Fruit fly (Drosophila melanogaster) whole organism, embryonic: ENCODE results near the gene CG31855.

ENCODE experiments used
- Adf1 ChIP-seq: fragments of 200-800 bp; sonication (Bioruptor generic); IDR thresholded peaks from 2 replicates; pipeline ENCODE4 v1.3.6; 2022; ENCODE audit warnings: missing biosample characterization, missing genetic modification characterization
- CG10366 ChIP-seq: fragments of 200-800 bp; sonication (Bioruptor generic); IDR thresholded peaks from 2 replicates; pipeline ENCODE4 v1.3.6; 2022; ENCODE audit warnings: missing biosample characterization, missing genetic modification characterization
- CG11504 ChIP-seq: fragments of 200-800 bp; sonication (Bioruptor generic); optimal IDR thresholded peaks from 3 replicates; lab custom pipeline; 2019; ENCODE audit warnings: missing biosample characterization, mild to moderate bottlenecking, missing genetic modification characterization, moderate library complexity
- CG12391 ChIP-seq: fragments of 200-800 bp; sonication (Bioruptor generic); optimal IDR thresholded peaks from 3 replicates; lab custom pipeline; 2018; ENCODE audit warnings: missing biosample characterization, mild to moderate bottlenecking, missing genetic modification characterization, moderate library complexity
- CG12744 ChIP-seq: fragments of 200-800 bp; sonication (Bioruptor generic); optimal IDR thresholded peaks from 2 replicates; lab custom pipeline; 2016; ENCODE audit warnings: missing biosample characterization, missing genetic modification characterization
- CG13296 ChIP-seq: fragments of 200-800 bp; sonication (Bioruptor generic); optimal IDR thresholded peaks from 3 replicates; lab custom pipeline; 2018; ENCODE audit warnings: missing biosample characterization, mild to moderate bottlenecking, missing genetic modification characterization
- CG13424 ChIP-seq: fragments of 200-800 bp; sonication (Bioruptor generic); optimal IDR thresholded peaks from 2 replicates; lab custom pipeline; 2019; ENCODE audit warnings: missing biosample characterization, mild to moderate bottlenecking, missing genetic modification characterization, moderate library complexity
- CG13894 ChIP-seq: fragments of 200-800 bp; sonication (Bioruptor generic); optimal IDR thresholded peaks from 3 replicates; lab custom pipeline; 2018; ENCODE audit warnings: missing biosample characterization, mild to moderate bottlenecking, missing genetic modification characterization, moderate library complexity
- CG15479 ChIP-seq: fragments of 200-800 bp; sonication (Bioruptor generic); optimal IDR thresholded peaks from 3 replicates; lab custom pipeline; 2019; ENCODE audit warnings: missing biosample characterization, mild to moderate bottlenecking, missing genetic modification characterization, moderate library complexity
- CG1602 ChIP-seq: fragments of 200-800 bp; sonication (Bioruptor generic); optimal IDR thresholded peaks from 3 replicates; lab custom pipeline; 2016; ENCODE audit warnings: missing biosample characterization, missing genetic modification characterization
- CG17829 ChIP-seq: fragments of 200-800 bp; optimal IDR thresholded peaks from 2 replicates; lab custom pipeline; 2019; ENCODE audit warnings: missing biosample characterization, mild to moderate bottlenecking, missing genetic modification characterization, moderate library complexity
- CG18262 ChIP-seq: fragments of 200-800 bp; optimal IDR thresholded peaks from 3 replicates; lab custom pipeline; 2019; ENCODE audit warnings: missing biosample characterization, mild to moderate bottlenecking, missing genetic modification characterization, moderate library complexity
- CG18599 ChIP-seq: fragments of 200-800 bp; sonication (Bioruptor generic); optimal IDR thresholded peaks from 3 replicates; lab custom pipeline; 2017; ENCODE audit warnings: missing biosample characterization, missing genetic modification characterization, mild to moderate bottlenecking, moderate library complexity, missing genetic modification reagents
- CG2120 ChIP-seq: fragments of 200-800 bp; sonication (Bioruptor generic); optimal IDR thresholded peaks from 3 replicates; lab custom pipeline; 2016; ENCODE audit warnings: missing biosample characterization, missing genetic modification characterization
- CG2678 ChIP-seq: fragments of 200-800 bp; sonication (Bioruptor generic); optimal IDR thresholded peaks from 3 replicates; lab custom pipeline; 2019; ENCODE audit warnings: missing biosample characterization, mild to moderate bottlenecking, missing genetic modification characterization, moderate library complexity
- CG3281 ChIP-seq: fragments of 200-800 bp; sonication (Bioruptor generic); optimal IDR thresholded peaks from 3 replicates; lab custom pipeline; 2017; ENCODE audit warnings: missing biosample characterization, mild to moderate bottlenecking, missing genetic modification characterization
- CG34376 ChIP-seq: fragments of 200-800 bp; sonication (Bioruptor generic); optimal IDR thresholded peaks from 2 replicates; lab custom pipeline; 2018; ENCODE audit warnings: missing biosample characterization, mild to moderate bottlenecking, missing genetic modification characterization
- CG7556 ChIP-seq: fragments of 200-800 bp; sonication (Bioruptor generic); optimal IDR thresholded peaks from 2 replicates; lab custom pipeline; 2017; ENCODE audit warnings: missing biosample characterization, mild to moderate bottlenecking, missing genetic modification characterization
- CG7928 ChIP-seq: fragments of 200-800 bp; sonication (Bioruptor generic); optimal IDR thresholded peaks from 2 replicates; lab custom pipeline; 2017; ENCODE audit warnings: missing biosample characterization, mild to moderate bottlenecking, missing genetic modification characterization
- CG7987 ChIP-seq: fragments of 200-800 bp; sonication (Bioruptor generic); optimal IDR thresholded peaks from 2 replicates; lab custom pipeline; 2018; ENCODE audit warnings: missing biosample characterization, mild to moderate bottlenecking, missing genetic modification characterization, moderate library complexity
- CG8924 ChIP-seq: fragments of 200-800 bp; optimal IDR thresholded peaks from 3 replicates; lab custom pipeline; 2019; ENCODE audit warnings: missing biosample characterization, mild to moderate bottlenecking, missing genetic modification characterization, moderate library complexity
- CG9215 ChIP-seq: fragments of 200-800 bp; sonication (Bioruptor generic); IDR thresholded peaks from 2 replicates; pipeline ENCODE4 v1.3.6; 2022; ENCODE audit warnings: missing biosample characterization, missing genetic modification characterization
- Dek ChIP-seq: fragments of 200-800 bp; sonication (Bioruptor generic); optimal IDR thresholded peaks from 3 replicates; lab custom pipeline; 2019; ENCODE audit warnings: missing biosample characterization, mild to moderate bottlenecking, missing genetic modification characterization, moderate library complexity
- E2f1 ChIP-seq: fragments of 200-800 bp; sonication (Bioruptor generic); IDR thresholded peaks from 2 replicates; pipeline ENCODE4 v1.3.6; 2022; ENCODE audit warnings: missing biosample characterization, missing genetic modification characterization
- Fer1 ChIP-seq: fragments of 200-800 bp; sonication (Bioruptor generic); optimal IDR thresholded peaks from 2 replicates; lab custom pipeline; 2017; ENCODE audit warnings: missing biosample characterization, mild to moderate bottlenecking, missing genetic modification characterization
- GATAe ChIP-seq: fragments of 200-800 bp; sonication (Bioruptor generic); conservative IDR thresholded peaks from 2 replicates; pipeline ENCODE4 v1.3.6; 2022; ENCODE audit warnings: missing biosample characterization, missing genetic modification characterization
- HmgZ ChIP-seq: fragments of 200-800 bp; sonication (Bioruptor generic); optimal IDR thresholded peaks from 2 replicates; lab custom pipeline; 2018; ENCODE audit warnings: missing biosample characterization, mild to moderate bottlenecking, missing genetic modification characterization
- Hsf ChIP-seq: fragments of 200-800 bp; sonication (Bioruptor generic); optimal IDR thresholded peaks from 3 replicates; lab custom pipeline; 2016; ENCODE audit warnings: missing biosample characterization, missing genetic modification characterization
- Lhr ChIP-seq: fragments of 200-800 bp; sonication (Bioruptor generic); optimal IDR thresholded peaks from 3 replicates; lab custom pipeline; 2017; ENCODE audit warnings: mild to moderate bottlenecking, missing biosample characterization, missing genetic modification reagents, missing genetic modification characterization
- MESR4 ChIP-seq: fragments of 200-800 bp; sonication (Bioruptor generic); optimal IDR thresholded peaks from 2 replicates; lab custom pipeline; 2018; ENCODE audit warnings: missing biosample characterization, mild to moderate bottlenecking, missing genetic modification characterization, moderate library complexity
- Med ChIP-seq: fragments of 200-800 bp; sonication (Bioruptor generic); peaks from one replicate; lab custom pipeline; 2016; ENCODE audit warnings: missing biosample characterization, missing genetic modification characterization, mild to moderate bottlenecking, inconsistent platforms, moderate library complexity
- Meics ChIP-seq: fragments of 200-800 bp; sonication (Bioruptor generic); optimal IDR thresholded peaks from 2 replicates; lab custom pipeline; 2017; ENCODE audit warnings: missing biosample characterization, mild to moderate bottlenecking, missing genetic modification characterization
- Xrp1 ChIP-seq: fragments of 200-800 bp; sonication (Bioruptor generic); IDR thresholded peaks from 2 replicates; pipeline ENCODE4 v1.3.6; 2022; ENCODE audit warnings: missing biosample characterization, missing genetic modification characterization
- crp ChIP-seq, 2 experiments: fragments of 200-800 bp; sonication (Bioruptor generic); optimal IDR thresholded peaks; 2 replicates in 1 of 2; 3 replicates in 1 of 2; lab custom pipeline; 2017; ENCODE audit warnings: missing biosample characterization in 2 of 2, missing genetic modification characterization in 2 of 2, mild to moderate bottlenecking in 1 of 2, moderate library complexity in 1 of 2
- disco-r ChIP-seq: fragments of 200-800 bp; sonication (Bioruptor generic); optimal IDR thresholded peaks from 2 replicates; lab custom pipeline; 2016; ENCODE audit warnings: missing biosample characterization, missing genetic modification characterization
- dpn ChIP-seq, 2 experiments: fragments of 200-800 bp; sonication (Bioruptor generic); optimal IDR thresholded peaks; 3 replicates each; lab custom pipeline; 2016; ENCODE audit warnings: missing biosample characterization in 2 of 2, missing genetic modification characterization in 2 of 2
- grau ChIP-seq: fragments of 200-800 bp; optimal IDR thresholded peaks from 3 replicates; lab custom pipeline; 2019; ENCODE audit warnings: missing biosample characterization, mild to moderate bottlenecking, missing genetic modification characterization, moderate library complexity
- jumu ChIP-seq: fragments of 200-800 bp; sonication (Bioruptor generic); optimal IDR thresholded peaks from 3 replicates; lab custom pipeline; 2016; ENCODE audit warnings: missing biosample characterization, missing genetic modification characterization
- lbe ChIP-seq: fragments of 200-800 bp; sonication (Bioruptor generic); optimal IDR thresholded peaks from 2 replicates; lab custom pipeline; 2016; ENCODE audit warnings: missing biosample characterization, mild to moderate bottlenecking, missing genetic modification characterization
- nerfin-1 ChIP-seq: fragments of 200-800 bp; sonication (Bioruptor generic); optimal IDR thresholded peaks from 3 replicates; lab custom pipeline; 2019; ENCODE audit warnings: missing biosample characterization, mild to moderate bottlenecking, missing genetic modification characterization, moderate library complexity
- nmo ChIP-seq: fragments of 200-800 bp; sonication (Bioruptor generic); optimal IDR thresholded peaks from 2 replicates; lab custom pipeline; 2018; ENCODE audit warnings: missing biosample characterization, mild to moderate bottlenecking, missing genetic modification characterization, moderate library complexity
- nom ChIP-seq: fragments of 200-800 bp; sonication (Bioruptor generic); optimal IDR thresholded peaks from 2 replicates; lab custom pipeline; 2017; ENCODE audit warnings: missing biosample characterization, missing genetic modification characterization, mild to moderate bottlenecking, moderate library complexity, missing genetic modification reagents
- phol ChIP-seq: fragments of 200-800 bp; sonication (Bioruptor generic); optimal IDR thresholded peaks from 3 replicates; lab custom pipeline; 2018; ENCODE audit warnings: missing biosample characterization, mild to moderate bottlenecking, missing genetic modification characterization, moderate library complexity
- pzg ChIP-seq: fragments of 200-800 bp; sonication (Bioruptor generic); optimal IDR thresholded peaks from 3 replicates; lab custom pipeline; 2018; ENCODE audit warnings: missing biosample characterization, mild to moderate bottlenecking, missing genetic modification characterization, moderate library complexity
- row ChIP-seq: fragments of 200-800 bp; sonication (Bioruptor generic); IDR thresholded peaks from 3 replicates; pipeline ENCODE4 v1.3.6; 2022; ENCODE audit warnings: missing biosample characterization, missing genetic modification characterization
- scrt ChIP-seq: fragments of 200-800 bp; sonication (Bioruptor generic); optimal IDR thresholded peaks from 2 replicates; lab custom pipeline; 2018; ENCODE audit warnings: missing biosample characterization, mild to moderate bottlenecking, missing genetic modification characterization, moderate library complexity
- stwl ChIP-seq: fragments of 200-800 bp; sonication (Bioruptor generic); optimal IDR thresholded peaks from 3 replicates; lab custom pipeline; 2018; ENCODE audit warnings: missing biosample characterization, mild to moderate bottlenecking, missing genetic modification characterization, moderate library complexity
- trem ChIP-seq: fragments of 200-800 bp; optimal IDR thresholded peaks from 3 replicates; lab custom pipeline; 2019; ENCODE audit warnings: missing biosample characterization, mild to moderate bottlenecking, missing genetic modification characterization, moderate library complexity
- twi ChIP-seq: fragments of 200-800 bp; optimal IDR thresholded peaks from 2 replicates; lab custom pipeline; 2019; ENCODE audit warnings: missing biosample characterization, mild to moderate bottlenecking, missing genetic modification characterization, moderate library complexity
- tx ChIP-seq: fragments of 200-800 bp; sonication (Bioruptor generic); optimal IDR thresholded peaks from 2 replicates; lab custom pipeline; 2016; ENCODE audit warnings: missing biosample characterization, missing genetic modification characterization

CG31855 gene

DNA sequence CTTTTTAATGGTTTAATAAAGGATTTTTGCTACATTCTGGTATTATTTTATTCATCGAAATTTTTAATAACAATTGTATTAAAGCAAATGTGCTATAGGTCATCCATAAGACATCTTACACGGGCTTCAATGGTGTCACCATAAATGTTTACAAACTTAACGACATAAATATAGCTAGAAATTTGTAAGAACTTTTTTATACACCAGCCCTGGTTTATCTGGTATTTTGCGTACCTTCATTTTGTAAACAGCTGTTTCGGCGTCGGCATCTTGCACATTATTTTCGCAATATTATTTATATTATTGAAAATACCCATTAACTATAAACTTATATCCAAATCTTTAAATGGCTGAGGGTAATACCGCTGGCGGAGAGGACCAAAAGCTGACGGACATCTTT is 1.6 kb upstream of the CG31855 start, which contains the start of gene Tap42 (continued):
- TF ChIP-seq E2f1 (GFP tag; lab: Robert Waterston, UW) (no peak), nmo (GFP tag; lab: Kevin White, UChicago) (peak; percentile 20), CG7987 (GFP tag; lab: Kevin White, UChicago) (peak; percentile 5), Xrp1 (GFP tag; lab: Robert Waterston, UW) (0 out of 2 replicates have a peak, but pooled peaks have one; percentile 12), CG12744 (GFP tag; lab: Kevin White, UChicago) (peak; percentile 13), CG13894 (tag; lab: Kevin White, UChicago) (peak; percentile 31), Dek (tag; lab: Kevin White, UChicago) (peak; percentile 26), Hsf (GFP tag; lab: Kevin White, UChicago) (peak; percentile 32), stwl (tag; lab: Kevin White, UChicago) (peak; percentile 27), CG17829 (tag; lab: Kevin White, UChicago) (peak; percentile 24), nerfin-1 (tag; lab: Kevin White, UChicago) (peak; percentile 41), lbe (no peak), Adf1 (GFP tag; lab: Robert Waterston, UW) (peak; percentile 25; the same call in 1 of the 2 replicates), Fer1 (GFP tag; lab: Kevin White, UChicago) (peak; percentile 52), CG1602 (GFP tag; lab: Kevin White, UChicago) (peak; percentile 4), nom (GFP tag; lab: Kevin White, UChicago) (no peak), grau (tag; lab: Kevin White, UChicago) (peak; percentile 50), twi (tag; lab: Kevin White, UChicago) (peak; percentile 11), scrt (GFP tag; lab: Kevin White, UChicago) (peak; percentile 25), phol (tag; lab: Kevin White, UChicago) (peak; percentile 72), row (GFP tag; lab: Robert Waterston, UW) (peak; percentile 71), trem (tag; lab: Kevin White, UChicago) (peak; percentile 22), CG34376 (peak; percentile 35), CG9215 (GFP tag; lab: Robert Waterston, UW) (no peak), CG13424 (tag; lab: Kevin White, UChicago) (peak; percentile 49), CG18599 (GFP tag; lab: Kevin White, UChicago) (no peak), pzg (GFP tag; lab: Kevin White, UChicago) (peak; percentile 45), CG2678 (tag; lab: Kevin White, UChicago) (peak; percentile 22), tx (GFP tag; lab: Kevin White, UChicago) (no peak), Lhr (GFP tag; lab: Kevin White, UChicago) (no peak), disco-r (GFP tag; lab: Kevin White, UChicago) (no peak), crp (GFP tag; optimal IDR thresholded peaks at IDR 0.05; lab: Kevin White, UChicago) (peak; percentile 27 to 90), CG7556 (GFP tag; lab: Kevin White, UChicago) (peak; percentile 7), CG8924 (tag; lab: Kevin White, UChicago) (peak; percentile 27), CG11504 (peak; percentile 43), CG2120 (peak; percentile 62), CG18262 (tag; lab: Kevin White, UChicago) (peak; percentile 9), CG7928 (peak; percentile 89), jumu (no peak), GATAe (no peak), dpn (GFP tag; optimal IDR thresholded peaks at IDR 0.05; lab: Kevin White, UChicago) (peak in 1 of 2 experiments; percentile 6), Med (GFP tag; lab: Kevin White, UChicago) (peak; percentile 86), CG13296 (GFP tag; lab: Kevin White, UChicago) (peak; percentile 33), CG10366 (peak; percentile 23; the same call in 1 of the 2 replicates), CG3281 (GFP tag; lab: Kevin White, UChicago) (peak; percentile 46), MESR4 (GFP tag; lab: Kevin White, UChicago) (peak; percentile 40), CG12391 (tag; lab: Kevin White, UChicago) (peak; percentile 42), CG15479 (GFP tag; lab: Kevin White, UChicago) (peak; percentile 24), Meics (GFP tag; lab: Kevin White, UChicago) (peak; percentile 20), HmgZ (tag; lab: Kevin White, UChicago) (peak; percentile 25)
